Worm (Caenorhabditis elegans) whole organism, L3 larva: ENCODE results near the gene W09C2.7.

Experiments
- ZK546.5 ChIP-seq: sonication (generic microtip); optimal IDR thresholded peaks from 2 replicates; lab custom pipeline; 2017; ENCODE audit warnings: missing biosample characterization, missing genetic modification characterization
- ama-1 ChIP-seq: fragments of 150-350 bp; optimal IDR thresholded peaks from 2 replicates; lab custom pipeline; 2018
- ceh-16 ChIP-seq: sonication (generic microtip); optimal IDR thresholded peaks from 2 replicates; lab custom pipeline; 2017; ENCODE audit warnings: missing biosample characterization, missing genetic modification characterization
- ceh-82 ChIP-seq: fragments of 150-350 bp; optimal IDR thresholded peaks from 2 replicates; lab custom pipeline; 2014; ENCODE audit warnings: missing biosample characterization, missing genetic modification characterization
- elt-2 ChIP-seq: sonication (generic microtip); optimal IDR thresholded peaks from 2 replicates; lab custom pipeline; 2016; ENCODE audit warnings: missing genetic modification reagents, mild to moderate bottlenecking, missing genetic modification characterization, missing compliant biosample characterization
- fkh-10 ChIP-seq: sonication (generic microtip); optimal IDR thresholded peaks from 2 replicates; lab custom pipeline; 2017; ENCODE audit warnings: missing biosample characterization, missing genetic modification reagents, missing genetic modification characterization
- mdl-1 ChIP-seq: fragments of 150-350 bp; optimal IDR thresholded peaks from 2 replicates; lab custom pipeline; 2014; ENCODE audit warnings: missing biosample characterization, missing genetic modification characterization
- nhr-43 ChIP-seq: sonication (generic microtip); optimal IDR thresholded peaks from 2 replicates; lab custom pipeline; 2016; ENCODE audit warnings: mild to moderate bottlenecking, missing genetic modification characterization, missing compliant biosample characterization; ENCODE audit not compliant: poor library complexity, severe bottlenecking
- nhr-76 ChIP-seq: fragments of 150-350 bp; sonication (generic microtip); optimal IDR thresholded peaks from 5 replicates; lab custom pipeline; 2014; ENCODE audit warnings: missing biosample characterization, missing genetic modification characterization
- pha-4 ChIP-seq: fragments of 150-350 bp; optimal IDR thresholded peaks from 2 replicates; lab custom pipeline; 2014; ENCODE audit warnings: missing biosample characterization, missing genetic modification reagents, missing genetic modification characterization
- pqm-1 ChIP-seq: fragments of 150-350 bp; optimal IDR thresholded peaks from 2 replicates; lab custom pipeline; 2017; ENCODE audit warnings: missing biosample characterization, missing genetic modification characterization, inconsistent platforms
- skn-1 ChIP-seq: fragments of 150-350 bp; optimal IDR thresholded peaks from 2 replicates; lab custom pipeline; 2014; ENCODE audit warnings: missing biosample characterization, missing genetic modification characterization
- ztf-11 ChIP-seq: fragments of 150-350 bp; optimal IDR thresholded peaks from 2 replicates; lab custom pipeline; 2014; ENCODE audit warnings: missing biosample characterization, missing genetic modification characterization

- no peak for TF ChIP-seq ceh-16 (tag; lab: Kevin White, UChicago)
- no peak for TF ChIP-seq fkh-10 (GFP tag; lab: Kevin White, UChicago)
- TF ChIP-seq pha-4: peak; percentile 9
- no peak for TF ChIP-seq ceh-82 (tag; lab: Kevin White, UChicago)
- no peak for TF ChIP-seq nhr-43 (tag; lab: Kevin White, UChicago)
- TF ChIP-seq ama-1 (lab: Kevin White, UChicago): no peak
- TF ChIP-seq ZK546.5 (tag; lab: Kevin White, UChicago): no peak
- TF ChIP-seq ztf-11: no peak
- no peak for TF ChIP-seq mdl-1 (tag; lab: Kevin White, UChicago)
- peak; percentile 63 for TF ChIP-seq skn-1
- TF ChIP-seq elt-2 (tag; lab: Kevin White, UChicago): peak; percentile 97
- no peak for TF ChIP-seq nhr-76 (tag; lab: Kevin White, UChicago)
- TF ChIP-seq pqm-1 (tag; lab: Kevin White, UChicago): peak; percentile 89
These were observed 29.1 kb upstream of the W09C2.7 start, which contains the start of gene chca-1 for ce11 chrIV:9651234-9651633.
